Worm (Caenorhabditis elegans) whole organism, young adult: ENCODE results near the gene gut-2.

Source experiments
- B0261.1 ChIP-seq: sonication (generic microtip); optimal IDR thresholded peaks from 2 replicates; lab custom pipeline; 2016; ENCODE audit warnings: mild to moderate bottlenecking, missing genetic modification characterization, moderate library complexity, missing compliant biosample characterization
- C06A6.2 ChIP-seq: fragments of 200-800 bp; sonication (Bioruptor generic); conservative IDR thresholded peaks from 2 replicates; pipeline ENCODE4 v1.3.6; 2022; ENCODE audit warnings: missing genetic modification characterization, missing compliant biosample characterization
- F23B12.7 ChIP-seq: sonication (generic microtip); optimal IDR thresholded peaks from 2 replicates; lab custom pipeline; 2017; ENCODE audit warnings: missing genetic modification characterization, mild to moderate bottlenecking, missing compliant biosample characterization, antibody characterized with exemption, moderate library complexity; ENCODE audit not compliant: insufficient read depth
- F52B5.7 ChIP-seq: sonication (generic microtip); optimal IDR thresholded peaks from 2 replicates; lab custom pipeline; 2016; ENCODE audit warnings: mild to moderate bottlenecking, missing genetic modification characterization, missing compliant biosample characterization
- F55B11.4 ChIP-seq: sonication (generic microtip); optimal IDR thresholded peaks from 2 replicates; lab custom pipeline; 2016; ENCODE audit warnings: missing compliant biosample characterization, missing genetic modification characterization, borderline replicate concordance; ENCODE audit not compliant: insufficient read depth
- F57A8.1 ChIP-seq: fragments of 200-800 bp; sonication (Bioruptor generic); optimal IDR thresholded peaks from 2 replicates; lab custom pipeline; 2018; ENCODE audit warnings: mild to moderate bottlenecking, missing genetic modification characterization, moderate library complexity, missing compliant biosample characterization
- K12H6.12 ChIP-seq: fragments of 200-800 bp; sonication (Bioruptor generic); optimal IDR thresholded peaks from 2 replicates; lab custom pipeline; 2018; ENCODE audit warnings: mild to moderate bottlenecking, missing genetic modification characterization, missing compliant biosample characterization
- T07F8.4 ChIP-seq: sonication (generic microtip); optimal IDR thresholded peaks from 2 replicates; lab custom pipeline; 2016; ENCODE audit warnings: mild to moderate bottlenecking, missing genetic modification characterization, moderate library complexity, missing compliant biosample characterization
- Y53F4B.3 ChIP-seq: fragments of 200-800 bp; sonication (Bioruptor generic); IDR thresholded peaks from 2 replicates; pipeline ENCODE4 v1.3.6; 2022; ENCODE audit warnings: missing genetic modification reagents, missing genetic modification characterization, missing compliant biosample characterization
- Y56A3A.18 ChIP-seq: fragments of 200-800 bp; sonication (Bioruptor generic); IDR thresholded peaks from 2 replicates; pipeline ENCODE4 v1.3.6; 2022; ENCODE audit warnings: missing genetic modification reagents, missing genetic modification characterization, missing compliant biosample characterization
- Y95B8A.8 ChIP-seq: fragments of 200-800 bp; sonication (Bioruptor generic); IDR thresholded peaks from 2 replicates; pipeline ENCODE4 v1.3.6; 2022; ENCODE audit warnings: missing genetic modification reagents, missing genetic modification characterization, missing compliant biosample characterization
- akir-1 ChIP-seq: fragments of 200-800 bp; sonication (Bioruptor generic); optimal IDR thresholded peaks from 2 replicates; lab custom pipeline; 2018; ENCODE audit warnings: mild to moderate bottlenecking, missing genetic modification characterization, moderate library complexity, missing compliant biosample characterization
- aptf-2 ChIP-seq: fragments of 200-800 bp; sonication (Bioruptor generic); conservative IDR thresholded peaks from 2 replicates; pipeline ENCODE4 v1.3.6; 2022; ENCODE audit warnings: missing genetic modification reagents, missing genetic modification characterization, missing compliant biosample characterization
- aptf-3 ChIP-seq: fragments of 200-800 bp; sonication (Bioruptor generic); IDR thresholded peaks from 2 replicates; pipeline ENCODE4 v1.3.6; 2022; ENCODE audit warnings: missing genetic modification characterization, missing compliant biosample characterization
- atf-7 ChIP-seq: sonication (generic microtip); optimal IDR thresholded peaks from 2 replicates; lab custom pipeline; 2017; ENCODE audit warnings: mild to moderate bottlenecking, missing genetic modification characterization, missing compliant biosample characterization
- athp-1 ChIP-seq: sonication (generic microtip); optimal IDR thresholded peaks from 2 replicates; lab custom pipeline; 2017; ENCODE audit warnings: mild to moderate bottlenecking, missing genetic modification characterization, missing compliant biosample characterization
- bed-2 ChIP-seq: fragments of 200-800 bp; sonication (Bioruptor generic); IDR thresholded peaks from 2 replicates; pipeline ENCODE4 v1.3.6; 2022; ENCODE audit warnings: missing genetic modification reagents, missing genetic modification characterization, missing compliant biosample characterization
- ccch-3 ChIP-seq: fragments of 200-800 bp; sonication (Bioruptor generic); optimal IDR thresholded peaks from 2 replicates; lab custom pipeline; 2018; ENCODE audit warnings: mild to moderate bottlenecking, missing genetic modification characterization, missing compliant biosample characterization
- cebp-2 ChIP-seq: fragments of 200-800 bp; sonication (Bioruptor generic); IDR thresholded peaks from 2 replicates; pipeline ENCODE4 v1.3.6; 2022; ENCODE audit warnings: missing genetic modification characterization, missing compliant biosample characterization
- ceh-79 ChIP-seq: sonication (generic microtip); optimal IDR thresholded peaks from 2 replicates; lab custom pipeline; 2017; ENCODE audit warnings: mild to moderate bottlenecking, missing genetic modification characterization, missing compliant biosample characterization
- chd-7 ChIP-seq: sonication (generic microtip); optimal IDR thresholded peaks from 2 replicates; lab custom pipeline; 2016; ENCODE audit warnings: mild to moderate bottlenecking, missing genetic modification characterization, moderate library complexity, missing compliant biosample characterization
- dpff-1 ChIP-seq: sonication (generic microtip); optimal IDR thresholded peaks from 2 replicates; lab custom pipeline; 2017; ENCODE audit warnings: mild to moderate bottlenecking, missing genetic modification characterization, missing compliant biosample characterization
- dpl-1 ChIP-seq: fragments of 150-350 bp; optimal IDR thresholded peaks from 2 replicates; lab custom pipeline; 2014; ENCODE audit warnings: missing biosample characterization, missing genetic modification reagents, missing genetic modification characterization
- efl-1 ChIP-seq: fragments of 150-350 bp; optimal IDR thresholded peaks from 2 replicates; lab custom pipeline; 2014; ENCODE audit warnings: missing biosample characterization, missing genetic modification reagents, missing genetic modification characterization
- egl-44 ChIP-seq: fragments of 200-800 bp; sonication (Bioruptor generic); IDR thresholded peaks from 2 replicates; pipeline ENCODE4 v1.3.6; 2022; ENCODE audit warnings: missing genetic modification reagents, missing genetic modification characterization, missing compliant biosample characterization
- him-1 ChIP-seq: sonication (generic microtip); optimal IDR thresholded peaks from 2 replicates; lab custom pipeline; 2016; ENCODE audit warnings: missing genotype, missing genetic modification reagents, missing genetic modification characterization, missing compliant biosample characterization
- hlh-12 ChIP-seq: sonication (generic microtip); optimal IDR thresholded peaks from 2 replicates; lab custom pipeline; 2016; ENCODE audit warnings: missing genetic modification characterization, missing compliant biosample characterization
- hmg-1.2 ChIP-seq: fragments of 200-800 bp; sonication (Bioruptor generic); IDR thresholded peaks from 2 replicates; pipeline ENCODE4 v1.3.6; 2022; ENCODE audit warnings: missing genetic modification reagents, missing genetic modification characterization, missing compliant biosample characterization
- hrde-1 ChIP-seq: sonication (generic microtip); optimal IDR thresholded peaks from 2 replicates; lab custom pipeline; 2016; ENCODE audit warnings: missing genetic modification characterization, mild to moderate bottlenecking, missing compliant biosample characterization, moderate library complexity, missing genotype, missing genetic modification reagents, borderline replicate concordance
- let-607 ChIP-seq, 2 experiments: fragments of 200-800 bp in 1 of 2; sonication (Bioruptor generic) in 1 of 2; sonication (generic microtip) in 1 of 2; optimal IDR thresholded peaks; 2 replicates each; lab custom pipeline; 2016 to 2018; ENCODE audit warnings: mild to moderate bottlenecking in 2 of 2, missing compliant biosample characterization in 2 of 2, missing genetic modification characterization in 2 of 2, moderate library complexity in 2 of 2, missing genotype in 1 of 2
- lir-1 ChIP-seq: fragments of 200-800 bp; sonication (Bioruptor generic); conservative IDR thresholded peaks from 2 replicates; pipeline ENCODE4 v1.3.6; 2022; ENCODE audit warnings: missing genetic modification reagents, missing genetic modification characterization, missing compliant biosample characterization
- lsl-1 ChIP-seq: fragments of 200-800 bp; sonication (Bioruptor generic); optimal IDR thresholded peaks from 2 replicates; lab custom pipeline; 2018; ENCODE audit warnings: mild to moderate bottlenecking, missing genetic modification characterization, moderate library complexity, missing compliant biosample characterization
- lsy-27 ChIP-seq: sonication (generic microtip); optimal IDR thresholded peaks from 2 replicates; lab custom pipeline; 2017; ENCODE audit warnings: missing genetic modification characterization, mild to moderate bottlenecking, missing compliant biosample characterization, antibody characterized with exemption, missing genotype, borderline replicate concordance; ENCODE audit not compliant: insufficient read depth
- madf-10 ChIP-seq: sonication (generic microtip); optimal IDR thresholded peaks from 2 replicates; lab custom pipeline; 2016; ENCODE audit warnings: mild to moderate bottlenecking, missing genetic modification characterization, missing compliant biosample characterization
- madf-6 ChIP-seq: fragments of 200-800 bp; sonication (Bioruptor generic); IDR thresholded peaks from 2 replicates; pipeline ENCODE4 v1.3.6; 2022; ENCODE audit warnings: missing genetic modification reagents, missing genetic modification characterization, missing compliant biosample characterization
- madf-8 ChIP-seq: fragments of 200-800 bp; sonication (Bioruptor generic); conservative IDR thresholded peaks from 2 replicates; pipeline ENCODE4 v1.3.6; 2022; ENCODE audit warnings: missing genetic modification reagents, missing genetic modification characterization, missing compliant biosample characterization
- nfya-2 ChIP-seq: fragments of 200-800 bp; sonication (Bioruptor generic); IDR thresholded peaks from 2 replicates; pipeline ENCODE4 v1.3.6; 2022; ENCODE audit warnings: missing genetic modification reagents, missing genetic modification characterization, missing compliant biosample characterization
- nhr-179 ChIP-seq: sonication (generic microtip); optimal IDR thresholded peaks from 2 replicates; lab custom pipeline; 2016; ENCODE audit warnings: mild to moderate bottlenecking, missing genetic modification characterization, missing compliant biosample characterization
- pha-4 ChIP-seq: fragments of 150-350 bp; sonication (generic microtip); optimal IDR thresholded peaks from 2 replicates; lab custom pipeline; 2014; ENCODE audit warnings: missing biosample characterization, missing genetic modification reagents, missing genetic modification characterization
- rec-8 ChIP-seq, 2 experiments: sonication (generic microtip); optimal IDR thresholded peaks; 2 replicates each; lab custom pipeline; 2016; ENCODE audit warnings: mild to moderate bottlenecking in 2 of 2, missing genetic modification characterization in 2 of 2, missing genetic modification reagents in 2 of 2, missing genotype in 2 of 2, missing biosample characterization in 1 of 2, missing compliant biosample characterization in 1 of 2, moderate library complexity in 1 of 2
- rpc-1 ChIP-seq, 2 experiments: fragments of 150-350 bp in 1 of 2; sonication (generic microtip) in 1 of 2; optimal IDR thresholded peaks; 2 replicates each; lab custom pipeline; 2014 to 2018; ENCODE audit warnings: missing biosample characterization in 1 of 2, missing genetic modification characterization in 1 of 2, missing genetic modification reagents in 1 of 2, missing genotype in 1 of 2
- snpc-3.4 ChIP-seq: sonication (generic microtip); optimal IDR thresholded peaks from 2 replicates; lab custom pipeline; 2017; ENCODE audit warnings: missing genetic modification characterization, mild to moderate bottlenecking, missing compliant biosample characterization, antibody characterized with exemption, moderate library complexity, missing genotype, missing genetic modification reagents
- somi-1 ChIP-seq: fragments of 200-800 bp; sonication (Bioruptor generic); optimal IDR thresholded peaks from 2 replicates; lab custom pipeline; 2018; ENCODE audit warnings: mild to moderate bottlenecking, missing genetic modification characterization, missing compliant biosample characterization
- tlf-1 ChIP-seq: fragments of 200-800 bp; sonication (Bioruptor generic); optimal IDR thresholded peaks from 2 replicates; lab custom pipeline; 2018; ENCODE audit warnings: mild to moderate bottlenecking, missing genetic modification characterization, missing compliant biosample characterization
- ztf-25 ChIP-seq: fragments of 200-800 bp; sonication (Bioruptor generic); IDR thresholded peaks from 2 replicates; pipeline ENCODE4 v1.3.6; 2022; ENCODE audit warnings: missing genetic modification reagents, missing genetic modification characterization, missing compliant biosample characterization
- ztf-26 ChIP-seq: sonication (generic microtip); optimal IDR thresholded peaks from 2 replicates; lab custom pipeline; 2017; ENCODE audit warnings: missing genetic modification characterization, missing compliant biosample characterization
- ztf-3 ChIP-seq: fragments of 200-800 bp; sonication (Bioruptor generic); optimal IDR thresholded peaks from 2 replicates; lab custom pipeline; 2018; ENCODE audit warnings: mild to moderate bottlenecking, missing genetic modification characterization, missing compliant biosample characterization

Gene gut-2

DNA sequence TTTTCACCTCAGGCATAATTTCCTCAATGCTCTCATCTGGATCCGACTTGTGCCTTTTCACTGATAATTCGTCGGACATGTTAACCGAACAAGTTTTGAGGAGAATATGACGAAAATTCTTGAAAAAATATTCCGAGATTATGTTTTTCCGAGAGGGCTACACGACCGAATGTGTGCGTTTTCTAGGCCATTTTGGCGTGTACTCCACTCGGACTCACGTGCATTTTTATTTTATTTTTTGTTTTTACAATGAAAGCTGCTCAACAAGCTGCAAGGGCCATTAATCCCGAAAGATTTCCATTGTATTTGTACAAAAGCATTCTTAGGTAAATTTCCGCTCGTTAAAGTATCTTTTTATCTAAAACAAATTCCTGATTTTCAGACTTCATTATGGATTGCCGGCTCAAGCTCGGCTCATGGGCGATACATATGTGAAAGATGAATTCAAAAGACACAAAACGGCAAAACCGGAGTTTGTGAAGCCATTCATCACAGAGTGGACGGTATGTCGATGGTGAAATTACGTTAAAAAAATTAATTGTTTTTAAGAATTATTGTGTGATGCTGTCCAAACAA lies 29.2 kb upstream of the gut-2 start, which contains the start of the genes F25H9.6 and F25H9.7 (continued):
- TF ChIP-seq lir-1 (GFP tag; lab: Robert Waterston, UW) (peak; percentile 93), C06A6.2 (GFP tag; lab: Robert Waterston, UW) (no peak), somi-1 (GFP tag; lab: Kevin White, UChicago) (peak; percentile 53), Y95B8A.8 (GFP tag; lab: Robert Waterston, UW) (no peak), aptf-2 (GFP tag; lab: Robert Waterston, UW) (peak; percentile 82; the same call in 1 of the 2 replicates), atf-7 (peak; percentile 44), lsy-27 (tag; lab: Kevin White, UChicago) (no peak), ztf-3 (GFP tag; lab: Kevin White, UChicago) (no peak), dpff-1 (tag; lab: Kevin White, UChicago) (no peak), lsl-1 (GFP tag; lab: Kevin White, UChicago) (peak; percentile 52), madf-10 (tag; lab: Kevin White, UChicago) (peak; percentile 74), T07F8.4 (tag; lab: Kevin White, UChicago) (no peak), nhr-179 (tag; lab: Kevin White, UChicago) (no peak), F52B5.7 (tag; lab: Kevin White, UChicago) (no peak), hmg-1.2 (GFP tag; lab: Robert Waterston, UW) (0 out of 2 replicates have a peak, but pooled peaks have one; percentile 29), athp-1 (peak; percentile 79), nfya-2 (GFP tag; lab: Robert Waterston, UW) (no peak), aptf-3 (no peak), Y56A3A.18 (GFP tag; lab: Robert Waterston, UW) (0 out of 2 replicates have a peak, but pooled peaks have one; percentile 57), akir-1 (GFP tag; lab: Kevin White, UChicago) (peak; percentile 91), him-1 (tag; lab: Kevin White, UChicago) (peak; percentile 86), efl-1 (GFP tag; lab: Kevin White, UChicago) (no peak), let-607 (tag; optimal IDR thresholded peaks at IDR 0.05; lab: Kevin White, UChicago) (peak in 1 of 2 experiments; percentile 71), cebp-2 (GFP tag; lab: Robert Waterston, UW) (no peak), F55B11.4 (no peak), K12H6.12 (tag; lab: Kevin White, UChicago) (peak; percentile 92), Y53F4B.3 (GFP tag; lab: Robert Waterston, UW) (no peak), madf-8 (GFP tag; lab: Robert Waterston, UW) (peak; percentile 63), bed-2 (peak; percentile 91; the same call in 1 of the 2 replicates), snpc-3.4 (tag; lab: Kevin White, UChicago) (peak; percentile 51), egl-44 (GFP tag; lab: Robert Waterston, UW) (peak; percentile 53; the same call in 1 of the 2 replicates), ceh-79 (tag; lab: Kevin White, UChicago) (peak; percentile 49), F23B12.7 (tag; lab: Kevin White, UChicago) (peak; percentile 16), chd-7 (peak; percentile 83), F57A8.1 (GFP tag; lab: Kevin White, UChicago) (no peak), hrde-1 (tag; lab: Kevin White, UChicago) (peak; percentile 76), ccch-3 (peak; percentile 99), hlh-12 (tag; lab: Kevin White, UChicago) (no peak), ztf-25 (GFP tag; lab: Robert Waterston, UW) (no peak), ztf-26 (tag; lab: Kevin White, UChicago) (no peak), dpl-1 (GFP tag; lab: Kevin White, UChicago) (no peak), rpc-1 (optimal IDR thresholded peaks at IDR 0.05; lab: Kevin White, UChicago) (no peak), rpc-1 (tag; optimal IDR thresholded peaks at IDR 0.05; lab: Kevin White, UChicago) (no peak), B0261.1 (tag; lab: Kevin White, UChicago) (peak; percentile 11), madf-6 (GFP tag; lab: Robert Waterston, UW) (peak; percentile 79), rec-8 (tag; optimal IDR thresholded peaks at IDR 0.05; lab: Kevin White, UChicago) (peak; percentile 31 to 92), pha-4 (no peak), tlf-1 (GFP tag; lab: Kevin White, UChicago) (peak; percentile 70)
